Worm (Caenorhabditis elegans) whole organism, midembryonic: ENCODE results near the gene C34D4.2.

ENCODE experiments used
- cog-1 ChIP-seq: sonication (generic microtip); optimal IDR thresholded peaks from 2 replicates; lab custom pipeline; 2016; ENCODE audit warnings: missing genetic modification characterization, missing compliant biosample characterization
- flt-1 ChIP-seq: fragments of 200-800 bp; sonication (Bioruptor generic); IDR thresholded peaks from 2 replicates; pipeline ENCODE4 v1.3.6; 2022; ENCODE audit warnings: missing genetic modification characterization, missing compliant biosample characterization
- klf-2 ChIP-seq: fragments of 200-800 bp; sonication (Bioruptor generic); conservative IDR thresholded peaks from 2 replicates; pipeline ENCODE4 v1.3.6; 2022; ENCODE audit warnings: missing genetic modification reagents, missing genetic modification characterization, missing compliant biosample characterization
- ref-1 ChIP-seq: fragments of 200-800 bp; sonication (Bioruptor generic); conservative IDR thresholded peaks from 2 replicates; pipeline ENCODE4 v1.3.6; 2022; ENCODE audit warnings: missing genetic modification reagents, missing genetic modification characterization, missing compliant biosample characterization
- tab-1 ChIP-seq: fragments of 200-800 bp; sonication (Bioruptor generic); IDR thresholded peaks from 2 replicates; pipeline ENCODE4 v1.3.6; 2022; ENCODE audit warnings: missing genetic modification characterization, missing compliant biosample characterization
- ztf-23 ChIP-seq: fragments of 200-800 bp; sonication (Bioruptor generic); IDR thresholded peaks from 2 replicates; pipeline ENCODE4 v1.3.6; 2022; ENCODE audit warnings: missing genetic modification reagents, missing genetic modification characterization, missing compliant biosample characterization
- ztf-29 ChIP-seq: fragments of 200-800 bp; sonication (Bioruptor generic); IDR thresholded peaks from 2 replicates; pipeline ENCODE4 v1.3.6; 2022; ENCODE audit warnings: missing genetic modification reagents, missing genetic modification characterization, missing compliant biosample characterization

C34D4.2 gene

DNA sequence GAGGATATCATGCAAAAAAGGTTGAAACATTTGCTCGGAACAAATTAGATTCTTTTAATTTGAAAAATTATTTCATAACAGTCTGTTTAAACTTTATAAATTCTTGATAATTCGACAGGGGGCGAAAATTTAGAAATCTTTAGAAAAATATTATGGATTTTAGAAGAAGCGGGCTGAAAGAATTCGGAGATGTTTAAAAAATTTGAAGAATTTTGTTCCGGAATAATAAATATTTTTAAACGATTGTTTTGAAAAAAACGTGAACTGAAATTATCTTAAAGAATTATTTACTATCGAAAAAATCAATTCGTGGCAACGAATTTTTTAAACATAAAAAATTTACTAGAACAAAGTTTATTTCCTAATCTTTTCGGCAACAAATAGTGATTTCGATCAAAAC is 49.2 kb downstream of the C34D4.2 start, which contains the start of gene R13A1.3:
R13A1.3 (plus strand) TSS at position 301 of the 400 bp plus-strand sequence.
- TF ChIP-seq flt-1 (GFP tag; lab: Robert Waterston, UW) (no peak), klf-2 (GFP tag; lab: Robert Waterston, UW) (no peak), ztf-23 (GFP tag; lab: Robert Waterston, UW) (no peak), ref-1 (no peak), tab-1 (GFP tag; lab: Robert Waterston, UW) (no peak), ztf-29 (GFP tag; lab: Robert Waterston, UW) (no peak), cog-1 (tag; lab: Kevin White, UChicago) (no peak)
